Worm (Caenorhabditis elegans): Measurements from ENCODE around the gene F19C6.2.

Gene F19C6.2

ce11 chrX:10000635-10001034 is at the start of gene F19C6.2:
Gene F19C6.2, plus strand, starts transcription at chrX:10000935.
- TF ChIP-seq ref-2 (tag; optimal IDR thresholded peaks at IDR 0.05): no peak
- no peak for TF ChIP-seq F13H6.1 (tag; optimal IDR thresholded peaks at IDR 0.05)
- no peak for TF ChIP-seq hlh-8 (tag; optimal IDR thresholded peaks at IDR 0.05)
- no peak for TF ChIP-seq nfya-1 (tag; optimal IDR thresholded peaks at IDR 0.05)
- TF ChIP-seq nhr-232 (tag; optimal IDR thresholded peaks at IDR 0.05): no peak
- no peak for TF ChIP-seq syd-9 (tag; optimal IDR thresholded peaks at IDR 0.05)
- TF ChIP-seq sdc-2 (tag; optimal IDR thresholded peaks at IDR 0.05): no peak
- no peak for TF ChIP-seq sox-4 (tag; optimal IDR thresholded peaks at IDR 0.05)
- TF ChIP-seq tbx-7 (tag; optimal IDR thresholded peaks at IDR 0.05): no peak
- TF ChIP-seq ceh-14 (tag; optimal IDR thresholded peaks at IDR 0.05): no peak
- no peak for TF ChIP-seq lim-6 (tag; optimal IDR thresholded peaks at IDR 0.05)
- no peak for TF ChIP-seq Y22D7AL.16 (tag; optimal IDR thresholded peaks at IDR 0.05)
- no peak for TF ChIP-seq ceh-24 (tag; optimal IDR thresholded peaks at IDR 0.05)
- no peak for TF ChIP-seq ets-4 (tag; optimal IDR thresholded peaks at IDR 0.05)
- no peak for TF ChIP-seq mec-3 (tag; optimal IDR thresholded peaks at IDR 0.05; ENCODE audit: borderline replicate concordance)
- no peak for TF ChIP-seq ceh-18 (tag; optimal IDR thresholded peaks at IDR 0.05)
- no peak for TF ChIP-seq unc-42 (tag; optimal IDR thresholded peaks at IDR 0.05)
- no peak for TF ChIP-seq hlh-15 (tag; optimal IDR thresholded peaks at IDR 0.05)

DNA sequence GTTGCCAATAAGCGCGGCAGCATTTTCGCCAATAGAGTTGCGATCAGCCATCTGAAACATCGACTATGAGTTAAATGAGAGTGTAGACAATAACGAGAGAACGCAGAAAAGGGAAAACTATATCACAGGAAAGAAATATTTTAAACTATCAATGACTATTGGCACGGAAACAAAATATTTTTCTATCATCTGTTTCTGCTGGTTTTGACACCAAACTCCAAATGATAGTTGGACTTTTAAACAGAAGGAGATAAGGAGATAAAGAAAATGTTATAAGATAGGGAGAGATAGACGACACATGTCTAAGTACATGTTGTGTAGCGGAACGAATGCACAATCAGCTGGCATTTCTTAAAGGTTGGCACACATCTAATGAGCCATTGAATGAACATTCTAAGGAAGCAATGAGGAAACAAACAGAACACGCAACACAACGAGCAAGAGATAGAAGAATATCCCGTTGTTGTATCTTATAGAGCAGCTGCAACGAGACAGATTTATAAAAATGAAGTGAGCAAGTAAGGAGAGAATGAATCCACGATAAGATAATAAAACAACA is 46.2 kb upstream of the F19C6.2 start, which contains the start of gene cysl-1:
TSS of gene cysl-1 (minus strand) at position 51 of the 559 bp plus-strand sequence.
- TF ChIP-seq nfya-1 (tag; optimal IDR thresholded peaks at IDR 0.05): peak; percentile 9
- TF ChIP-seq pat-9 (tag; optimal IDR thresholded peaks at IDR 0.05): no peak
- peak; percentile 47 for TF ChIP-seq unc-42 (tag; optimal IDR thresholded peaks at IDR 0.05)
- TF ChIP-seq elt-2 (tag; optimal IDR thresholded peaks at IDR 0.05): peak; percentile 29
- TF ChIP-seq rnt-1 (tag; optimal IDR thresholded peaks at IDR 0.05): peak; percentile 21

ce11 chrX:9956052-9956451 is 44.7 kb upstream of the F19C6.2 start:
- TF ChIP-seq ceh-45 (GFP tag; IDR thresholded peaks at IDR 0.05) (no peak), eyg-1 (tag; optimal IDR thresholded peaks at IDR 0.05) (no peak), tbx-2 (tag; optimal IDR thresholded peaks at IDR 0.05) (no peak), ceh-48 (tag; optimal IDR thresholded peaks at IDR 0.05) (no peak), ceh-31 (tag; optimal IDR thresholded peaks at IDR 0.05) (no peak), ceh-30 (tag; optimal IDR thresholded peaks at IDR 0.05) (no peak), ceh-6 (GFP tag; optimal IDR thresholded peaks at IDR 0.05) (no peak), ceh-14 (tag; optimal IDR thresholded peaks at IDR 0.05) (peak; percentile 54), hlh-13 (GFP tag; optimal IDR thresholded peaks at IDR 0.05) (no peak), zip-5 (tag; optimal IDR thresholded peaks at IDR 0.05) (no peak), unc-42 (tag; optimal IDR thresholded peaks at IDR 0.05) (peak; percentile 52)

DNA sequence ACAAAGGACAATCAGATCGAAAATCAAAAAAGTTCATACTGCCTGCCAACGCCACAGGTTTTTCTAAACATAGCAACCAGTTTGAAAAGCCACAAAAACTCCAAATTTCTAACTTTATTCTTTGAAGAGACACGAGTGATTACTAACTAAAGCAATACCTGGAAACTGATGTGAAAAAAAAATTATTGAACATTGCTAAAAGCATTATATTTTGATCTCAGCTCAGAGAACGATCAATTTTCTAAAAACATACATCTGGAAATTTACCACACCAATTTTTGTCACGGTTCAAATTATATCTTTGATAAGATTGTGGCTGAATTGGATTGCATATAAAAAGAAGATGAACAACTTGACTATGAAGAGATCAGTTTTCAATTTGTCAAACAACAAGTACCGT is 43.3 kb upstream of the F19C6.2 start:
- TF ChIP-seq fkh-10 (GFP tag; optimal IDR thresholded peaks at IDR 0.05) (no peak), lim-6 (tag; optimal IDR thresholded peaks at IDR 0.05) (no peak), odd-2 (tag; optimal IDR thresholded peaks at IDR 0.05) (no peak), pha-4 (tag; optimal IDR thresholded peaks at IDR 0.05) (no peak), nfya-1 (tag; optimal IDR thresholded peaks at IDR 0.05) (no peak)

ce11 chrX:9958561-9958960 is 42.2 kb upstream of the F19C6.2 start, which contains the start of gene ZC506.1:
Gene ZC506.1, plus strand, starts transcription at chrX:9958960.
- no peak for TF ChIP-seq ceh-2 (tag; optimal IDR thresholded peaks at IDR 0.05)
- no peak for TF ChIP-seq hlh-8 (tag; optimal IDR thresholded peaks at IDR 0.05)
- TF ChIP-seq pqm-1 (tag; optimal IDR thresholded peaks at IDR 0.05): no peak
- TF ChIP-seq tbx-7 (tag; optimal IDR thresholded peaks at IDR 0.05): no peak
- TF ChIP-seq ttx-3 (tag; optimal IDR thresholded peaks at IDR 0.05): peak; percentile 21
- peak; percentile 77 for TF ChIP-seq sdc-2 (tag; optimal IDR thresholded peaks at IDR 0.05)
- no peak for TF ChIP-seq ceh-22 (tag; optimal IDR thresholded peaks at IDR 0.05)
- peak; percentile 62 for TF ChIP-seq unc-86 (tag; optimal IDR thresholded peaks at IDR 0.05)
- peak; percentile 74 for TF ChIP-seq ceh-30 (tag; optimal IDR thresholded peaks at IDR 0.05)
- TF ChIP-seq dmd-4 (tag; optimal IDR thresholded peaks at IDR 0.05; ENCODE audit: borderline replicate concordance): peak; percentile 2
- TF ChIP-seq unc-3 (GFP tag; conservative IDR thresholded peaks at IDR 0.05): no peak
- peak; percentile 43 for TF ChIP-seq unc-3 (tag; optimal IDR thresholded peaks at IDR 0.05)
- TF ChIP-seq C38D4.7 (GFP tag; optimal IDR thresholded peaks at IDR 0.05): no peak
- peak; percentile 64 for TF ChIP-seq ceh-19 (GFP tag; optimal IDR thresholded peaks at IDR 0.05)
- TF ChIP-seq elt-4 (tag; optimal IDR thresholded peaks at IDR 0.05): no peak
- TF ChIP-seq zip-5 (tag; optimal IDR thresholded peaks at IDR 0.05): no peak
- TF ChIP-seq syd-9 (tag; optimal IDR thresholded peaks at IDR 0.05): peak; percentile 63
- TF ChIP-seq F13H6.1 (tag; optimal IDR thresholded peaks at IDR 0.05): peak; percentile 42
- peak; percentile 53 for TF ChIP-seq elt-2 (tag; optimal IDR thresholded peaks at IDR 0.05)
- TF ChIP-seq pros-1 (tag; optimal IDR thresholded peaks at IDR 0.05): peak; percentile 89
- no peak for TF ChIP-seq npax-4 (tag; optimal IDR thresholded peaks at IDR 0.05)
